Worm (Caenorhabditis elegans): ENCODE data around the gene F18E3.10.

ce11 chrV:7472815-7473214 lies 48.6 kb upstream of the F18E3.10 start, which contains the start of gene str-28:
- no peak for TF ChIP-seq ama-1 (optimal IDR thresholded peaks at IDR 0.05)
- TF ChIP-seq tbx-11 (GFP tag; IDR thresholded peaks at IDR 0.05): no peak
- TF ChIP-seq ets-7 (tag; optimal IDR thresholded peaks at IDR 0.05): no peak

Data from whole organism, early embryonic.